Fruit fly (Drosophila melanogaster) whole organism, embryonic: ENCODE measurements around the gene haf.
A peak's percentile ranks its signal among the peaks of the same experiment; 100 is the strongest.

Source experiments
- Abd-B ChIP-seq: fragments of 200-800 bp; sonication (Bioruptor generic); optimal IDR thresholded peaks from 2 replicates; lab custom pipeline; 2018; ENCODE audit warnings: missing biosample characterization, mild to moderate bottlenecking, missing genetic modification characterization, moderate library complexity
- Asciz ChIP-seq: fragments of 200-800 bp; sonication (Bioruptor generic); optimal IDR thresholded peaks from 2 replicates; lab custom pipeline; 2017; ENCODE audit warnings: missing biosample characterization, mild to moderate bottlenecking, missing genetic modification characterization, missing genetic modification reagents
- Atf6 ChIP-seq: fragments of 200-800 bp; sonication (Bioruptor generic); IDR thresholded peaks from 2 replicates; pipeline ENCODE4 v1.3.6; 2022; ENCODE audit warnings: missing biosample characterization, missing genetic modification characterization
- CG10366 ChIP-seq: fragments of 200-800 bp; sonication (Bioruptor generic); IDR thresholded peaks from 2 replicates; pipeline ENCODE4 v1.3.6; 2022; ENCODE audit warnings: missing biosample characterization, missing genetic modification characterization
- CG10543 ChIP-seq: fragments of 200-800 bp; sonication (Bioruptor generic); optimal IDR thresholded peaks from 3 replicates; lab custom pipeline; 2017; ENCODE audit warnings: missing biosample characterization, mild to moderate bottlenecking, missing genetic modification characterization, moderate library complexity
- CG11398 ChIP-seq: fragments of 200-800 bp; sonication (Bioruptor generic); optimal IDR thresholded peaks from 2 replicates; lab custom pipeline; 2016; ENCODE audit warnings: missing biosample characterization, missing genetic modification characterization
- CG11560 ChIP-seq: fragments of 200-800 bp; sonication (Bioruptor generic); IDR thresholded peaks from 3 replicates; pipeline ENCODE4 v1.3.6; 2022; ENCODE audit warnings: missing biosample characterization, missing genetic modification characterization
- CG11695 ChIP-seq: fragments of 200-800 bp; sonication (Bioruptor generic); IDR thresholded peaks from 3 replicates; pipeline ENCODE4 v1.3.6; 2022; ENCODE audit warnings: missing biosample characterization, missing genetic modification characterization
- CG12071 ChIP-seq: fragments of 200-800 bp; sonication (Bioruptor generic); optimal IDR thresholded peaks from 3 replicates; lab custom pipeline; 2018; ENCODE audit warnings: missing biosample characterization, mild to moderate bottlenecking, missing genetic modification characterization
- CG12155 ChIP-seq: fragments of 200-800 bp; sonication (Bioruptor generic); optimal IDR thresholded peaks from 3 replicates; lab custom pipeline; 2016; ENCODE audit warnings: missing biosample characterization, missing genetic modification characterization
- CG13287 ChIP-seq: fragments of 200-800 bp; sonication (Bioruptor generic); IDR thresholded peaks from 2 replicates; pipeline ENCODE4 v1.3.6; 2022; ENCODE audit warnings: missing biosample characterization, missing genetic modification characterization; ENCODE audit not compliant: partially characterized antibody
- CG15011 ChIP-seq: fragments of 200-800 bp; sonication (Bioruptor generic); optimal IDR thresholded peaks from 3 replicates; lab custom pipeline; 2018; ENCODE audit warnings: missing biosample characterization, mild to moderate bottlenecking, missing genetic modification characterization
- CG1529 ChIP-seq: fragments of 200-800 bp; sonication (Bioruptor generic); optimal IDR thresholded peaks from 3 replicates; lab custom pipeline; 2018; ENCODE audit warnings: missing biosample characterization, missing genetic modification characterization
- CG16779 ChIP-seq: fragments of 200-800 bp; sonication (Bioruptor generic); IDR thresholded peaks from 2 replicates; pipeline ENCODE4 v1.3.6; 2022; ENCODE audit warnings: missing biosample characterization, missing genetic modification characterization
- CG17568 ChIP-seq: fragments of 200-800 bp; sonication (Bioruptor generic); optimal IDR thresholded peaks from 2 replicates; lab custom pipeline; 2018; ENCODE audit warnings: missing biosample characterization, mild to moderate bottlenecking, missing genetic modification characterization, moderate library complexity
- CG2712 ChIP-seq: fragments of 200-800 bp; optimal IDR thresholded peaks from 3 replicates; lab custom pipeline; 2019; ENCODE audit warnings: missing biosample characterization, mild to moderate bottlenecking, missing genetic modification characterization, moderate library complexity
- CG32772 ChIP-seq: fragments of 200-800 bp; sonication (Bioruptor generic); IDR thresholded peaks from 2 replicates; pipeline ENCODE4 v1.3.6; 2022; ENCODE audit warnings: missing biosample characterization, missing genetic modification characterization
- CG33213 ChIP-seq: fragments of 200-800 bp; sonication (Bioruptor generic); optimal IDR thresholded peaks from 3 replicates; lab custom pipeline; 2016; ENCODE audit warnings: missing biosample characterization, missing genetic modification characterization
- CG43689 ChIP-seq: fragments of 200-800 bp; sonication (Bioruptor generic); IDR thresholded peaks from 2 replicates; pipeline ENCODE4 v1.3.6; 2022; ENCODE audit warnings: missing biosample characterization, missing genetic modification characterization
- CG6254 ChIP-seq: fragments of 200-800 bp; sonication (Bioruptor generic); optimal IDR thresholded peaks from 3 replicates; lab custom pipeline; 2017; ENCODE audit warnings: mild to moderate bottlenecking, missing biosample characterization, missing genetic modification reagents, missing genetic modification characterization
- CG6689 ChIP-seq: fragments of 200-800 bp; sonication (Bioruptor generic); IDR thresholded peaks from 2 replicates; pipeline ENCODE4 v1.3.6; 2022; ENCODE audit warnings: missing biosample characterization, missing genetic modification characterization
- CG7928 ChIP-seq: fragments of 200-800 bp; sonication (Bioruptor generic); optimal IDR thresholded peaks from 2 replicates; lab custom pipeline; 2017; ENCODE audit warnings: missing biosample characterization, mild to moderate bottlenecking, missing genetic modification characterization
- CG8388 ChIP-seq: fragments of 200-800 bp; sonication (Bioruptor generic); optimal IDR thresholded peaks from 2 replicates; lab custom pipeline; 2019; ENCODE audit warnings: missing biosample characterization, mild to moderate bottlenecking, missing genetic modification characterization, moderate library complexity
- CG9817 ChIP-seq: fragments of 200-800 bp; sonication (Bioruptor generic); optimal IDR thresholded peaks from 2 replicates; lab custom pipeline; 2018; ENCODE audit warnings: missing biosample characterization, mild to moderate bottlenecking, missing genetic modification characterization, moderate library complexity
- CG9932 ChIP-seq: fragments of 200-800 bp; sonication (Bioruptor generic); IDR thresholded peaks from 2 replicates; pipeline ENCODE4 v1.3.6; 2022; ENCODE audit warnings: missing biosample characterization, missing genetic modification characterization
- Chrac-16 ChIP-seq: fragments of 200-800 bp; sonication (Bioruptor generic); optimal IDR thresholded peaks from 3 replicates; lab custom pipeline; 2016; ENCODE audit warnings: missing biosample characterization, missing genetic modification characterization
- D ChIP-seq, 2 experiments: fragments of 200-800 bp in 1 of 2; fragments of >200 bp in 1 of 2; sonication (Bioruptor generic) in 1 of 2; optimal IDR thresholded peaks; 2 replicates in 1 of 2; 3 replicates in 1 of 2; lab custom pipeline; 2017; ENCODE audit warnings: mild to moderate bottlenecking in 1 of 2, missing biosample characterization in 1 of 2, missing genetic modification characterization in 1 of 2, missing genetic modification reagents in 1 of 2
- D19B ChIP-seq: fragments of 200-800 bp; sonication (Bioruptor generic); optimal IDR thresholded peaks from 2 replicates; lab custom pipeline; 2017; ENCODE audit warnings: missing biosample characterization, mild to moderate bottlenecking, missing genetic modification characterization
- Dbx ChIP-seq: fragments of 200-800 bp; sonication (Bioruptor generic); IDR thresholded peaks from 3 replicates; pipeline ENCODE4 v1.3.6; 2022; ENCODE audit warnings: missing biosample characterization, missing genetic modification characterization
- Gug ChIP-seq: fragments of 200-800 bp; sonication (Bioruptor generic); IDR thresholded peaks from 4 replicates; pipeline ENCODE4 v1.3.6; 2022; ENCODE audit warnings: missing biosample characterization, missing genetic modification characterization
- H15 ChIP-seq: fragments of 200-800 bp; sonication (Bioruptor generic); IDR thresholded peaks from 3 replicates; pipeline ENCODE4 v1.3.6; 2022; ENCODE audit warnings: missing biosample characterization, missing genetic modification characterization
- Hr51 ChIP-seq, 2 experiments: fragments of 200-800 bp; sonication (Bioruptor generic); optimal IDR thresholded peaks; 2 replicates in 1 of 2; 3 replicates in 1 of 2; lab custom pipeline; 2016 to 2018; ENCODE audit warnings: missing biosample characterization in 2 of 2, missing genetic modification characterization in 2 of 2, mild to moderate bottlenecking in 1 of 2, moderate library complexity in 1 of 2
- Kr ChIP-seq: fragments of 200-800 bp; sonication (Bioruptor generic); optimal IDR thresholded peaks from 2 replicates; lab custom pipeline; 2017; ENCODE audit warnings: missing biosample characterization, mild to moderate bottlenecking, missing genetic modification characterization
- Meics ChIP-seq: fragments of 200-800 bp; sonication (Bioruptor generic); optimal IDR thresholded peaks from 2 replicates; lab custom pipeline; 2017; ENCODE audit warnings: missing biosample characterization, mild to moderate bottlenecking, missing genetic modification characterization
- NC2α ChIP-seq: fragments of 200-800 bp; sonication (Bioruptor generic); optimal IDR thresholded peaks from 2 replicates; lab custom pipeline; 2016; ENCODE audit warnings: missing biosample characterization, missing genetic modification characterization
- NFAT ChIP-seq: fragments of 200-800 bp; sonication (Bioruptor generic); IDR thresholded peaks from 2 replicates; pipeline ENCODE4 v1.3.6; 2022; ENCODE audit warnings: missing biosample characterization, missing genetic modification characterization
- Nf-YA ChIP-seq: fragments of 200-800 bp; sonication (Bioruptor generic); IDR thresholded peaks from 2 replicates; pipeline ENCODE4 v1.3.6; 2022; ENCODE audit warnings: missing biosample characterization, missing genetic modification characterization
- TFAM ChIP-seq: fragments of 200-800 bp; sonication (Bioruptor generic); optimal IDR thresholded peaks from 2 replicates; lab custom pipeline; 2017; ENCODE audit warnings: missing biosample characterization, missing genetic modification characterization, inconsistent platforms
- Tbp ChIP-seq: fragments of >200 bp; optimal IDR thresholded peaks from 2 replicates; lab custom pipeline; 2018; ENCODE audit warnings: missing biosample characterization, missing genetic modification characterization
- abd-A ChIP-seq: fragments of 200-800 bp; sonication (Bioruptor generic); optimal IDR thresholded peaks from 3 replicates; lab custom pipeline; 2019; ENCODE audit warnings: missing biosample characterization, mild to moderate bottlenecking, missing genetic modification characterization, moderate library complexity
- bcd ChIP-seq: fragments of 200-800 bp; sonication (Bioruptor generic); optimal IDR thresholded peaks from 2 replicates; lab custom pipeline; 2017; ENCODE audit warnings: missing biosample characterization, mild to moderate bottlenecking, missing genetic modification characterization
- dati ChIP-seq: fragments of 200-800 bp; sonication (Bioruptor generic); IDR thresholded peaks from 2 replicates; pipeline ENCODE4 v1.3.6; 2022; ENCODE audit warnings: missing biosample characterization, missing genetic modification characterization
- gcm2 ChIP-seq: fragments of 200-800 bp; sonication (Bioruptor generic); optimal IDR thresholded peaks from 2 replicates; lab custom pipeline; 2016; ENCODE audit warnings: missing biosample characterization, missing genetic modification characterization
- ham ChIP-seq: fragments of 200-800 bp; sonication (Bioruptor generic); IDR thresholded peaks from 2 replicates; pipeline ENCODE4 v1.3.6; 2022; ENCODE audit warnings: missing biosample characterization, missing genetic modification characterization
- her ChIP-seq: fragments of 200-800 bp; sonication (Bioruptor generic); optimal IDR thresholded peaks from 2 replicates; lab custom pipeline; 2016; ENCODE audit warnings: missing biosample characterization, missing genetic modification characterization
- kah ChIP-seq: fragments of 200-800 bp; sonication (Bioruptor generic); optimal IDR thresholded peaks from 2 replicates; lab custom pipeline; 2018; ENCODE audit warnings: missing biosample characterization, mild to moderate bottlenecking, missing genetic modification characterization
- nerfin-1 ChIP-seq: fragments of 200-800 bp; sonication (Bioruptor generic); optimal IDR thresholded peaks from 3 replicates; lab custom pipeline; 2019; ENCODE audit warnings: missing biosample characterization, mild to moderate bottlenecking, missing genetic modification characterization, moderate library complexity
- nmo ChIP-seq: fragments of 200-800 bp; sonication (Bioruptor generic); optimal IDR thresholded peaks from 2 replicates; lab custom pipeline; 2018; ENCODE audit warnings: missing biosample characterization, mild to moderate bottlenecking, missing genetic modification characterization, moderate library complexity
- odd ChIP-seq: fragments of 200-800 bp; sonication (Bioruptor generic); optimal IDR thresholded peaks from 2 replicates; lab custom pipeline; 2017; ENCODE audit warnings: missing biosample characterization, mild to moderate bottlenecking, missing genetic modification characterization
- pho ChIP-seq: fragments of 200-800 bp; sonication (Bioruptor generic); optimal IDR thresholded peaks from 2 replicates; lab custom pipeline; 2016; ENCODE audit warnings: missing biosample characterization, missing genetic modification characterization
- sima ChIP-seq: fragments of 200-800 bp; sonication (Bioruptor generic); optimal IDR thresholded peaks from 2 replicates; lab custom pipeline; 2016; ENCODE audit warnings: missing biosample characterization, missing genetic modification characterization
- slbo ChIP-seq: fragments of 200-800 bp; sonication (Bioruptor generic); IDR thresholded peaks from 2 replicates; pipeline ENCODE4 v1.3.6; 2022; ENCODE audit warnings: missing biosample characterization, missing genetic modification characterization

Gene haf

dm6 chr2L:1568631-1569030 lies 13.7 kb downstream of the haf start (continued):
- TF ChIP-seq CG6254 (GFP tag; lab: Kevin White, UChicago) (no peak), NC2α (no peak), Hr51 (GFP tag; optimal IDR thresholded peaks at IDR 0.05; lab: Kevin White, UChicago) (peak in 1 of 2 experiments; percentile 36), kah (GFP tag; lab: Kevin White, UChicago) (no peak), TFAM (GFP tag; lab: Kevin White, UChicago) (no peak), gcm2 (GFP tag; lab: Kevin White, UChicago) (no peak), D (optimal IDR thresholded peaks at IDR 0.05; lab: Kevin White, UChicago) (no peak), D (GFP tag; optimal IDR thresholded peaks at IDR 0.05; lab: Kevin White, UChicago) (no peak), Tbp (GFP tag; lab: Kevin White, UChicago) (no peak), pho (GFP tag; lab: Kevin White, UChicago) (no peak), Gug (GFP tag; lab: Robert Waterston, UW) (no peak), nmo (peak; percentile 27), CG6689 (GFP tag; lab: Robert Waterston, UW) (no peak), CG2712 (peak; percentile 14), Chrac-16 (GFP tag; lab: Kevin White, UChicago) (no peak), D19B (GFP tag; lab: Kevin White, UChicago) (no peak), Meics (peak; percentile 2), CG12155 (GFP tag; lab: Kevin White, UChicago) (no peak), CG16779 (GFP tag; lab: Robert Waterston, UW) (no peak), CG10366 (no peak), CG1529 (GFP tag; lab: Kevin White, UChicago) (no peak), her (GFP tag; lab: Kevin White, UChicago) (no peak), ham (no peak), CG9932 (GFP tag; lab: Robert Waterston, UW) (no peak), Dbx (GFP tag; lab: Robert Waterston, UW) (no peak), CG10543 (GFP tag; lab: Kevin White, UChicago) (no peak), CG11695 (GFP tag; lab: Robert Waterston, UW) (no peak), NFAT (no peak), CG13287 (no peak), sima (GFP tag; lab: Kevin White, UChicago) (no peak), CG43689 (no peak), bcd (GFP tag; lab: Kevin White, UChicago) (no peak), CG17568 (GFP tag; lab: Kevin White, UChicago) (no peak), H15 (GFP tag; lab: Robert Waterston, UW) (no peak), abd-A (tag; lab: Kevin White, UChicago) (no peak), Atf6 (GFP tag; lab: Robert Waterston, UW) (no peak), Nf-YA (no peak), Asciz (no peak), dati (GFP tag; lab: Robert Waterston, UW) (no peak), nerfin-1 (no peak), CG8388 (GFP tag; lab: Kevin White, UChicago) (no peak), CG7928 (GFP tag; lab: Kevin White, UChicago) (no peak), CG9817 (tag; lab: Kevin White, UChicago) (no peak), Abd-B (GFP tag; lab: Kevin White, UChicago) (no peak), CG11560 (tag; lab: Robert Waterston, UW) (no peak), odd (no peak), Kr (no peak), CG32772 (GFP tag; lab: Robert Waterston, UW) (no peak), slbo (GFP tag; lab: Robert Waterston, UW) (0 out of 2 replicates have a peak, but pooled peaks have one; percentile 10), CG12071 (GFP tag; lab: Kevin White, UChicago) (no peak), CG11398 (no peak), CG33213 (no peak), CG15011 (no peak)
